Worm (Caenorhabditis elegans): Measurements from ENCODE around the gene T23F2.4.

DNA sequence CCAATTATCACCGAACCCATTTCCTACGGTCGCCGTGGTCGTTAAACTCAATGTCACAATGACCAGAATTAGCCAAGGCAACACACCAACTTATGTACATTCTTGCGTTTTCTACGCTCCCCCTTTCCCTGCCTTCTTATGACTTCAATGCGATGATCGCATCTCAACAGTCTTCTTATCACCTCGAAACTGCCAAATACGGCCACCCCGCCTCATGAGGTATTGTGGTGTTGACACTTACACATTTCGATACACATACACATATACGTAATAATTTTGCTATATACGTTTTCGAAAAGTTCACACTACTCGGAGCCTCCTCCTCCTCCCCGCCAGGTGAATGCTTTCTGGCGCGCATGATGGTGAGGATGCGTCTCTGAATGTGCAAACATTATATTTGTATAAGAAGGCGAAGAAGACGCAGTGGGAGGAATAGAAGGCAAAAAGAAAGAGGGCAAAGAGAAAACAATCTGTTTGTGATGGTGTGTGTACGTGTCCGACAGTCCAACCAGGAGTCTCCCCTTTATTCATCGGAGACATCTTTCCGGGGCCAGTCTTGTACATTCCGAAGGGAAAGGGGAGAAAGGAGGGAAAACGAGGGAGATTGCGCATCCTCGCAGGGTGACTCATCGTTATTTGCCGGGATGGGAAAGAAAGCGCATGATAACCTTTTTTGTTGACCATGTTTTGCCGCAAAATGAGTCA lies 34.9 kb downstream of the T23F2.4 start:
- no peak for TF ChIP-seq nhr-28 (tag; optimal IDR thresholded peaks at IDR 0.05)
- peak; percentile 8 for TF ChIP-seq skn-1 (tag; optimal IDR thresholded peaks at IDR 0.05)
- TF ChIP-seq snpc-4 (tag; optimal IDR thresholded peaks at IDR 0.05): no peak
- no peak for TF ChIP-seq lin-13 (GFP tag; optimal IDR thresholded peaks at IDR 0.05)
- TF ChIP-seq sup-37 (GFP tag; optimal IDR thresholded peaks at IDR 0.05): no peak
- peak; percentile 34 for TF ChIP-seq lin-14 (GFP tag; optimal IDR thresholded peaks at IDR 0.05)
- TF ChIP-seq fkh-10 (GFP tag; optimal IDR thresholded peaks at IDR 0.05): no peak

Measured in whole organism, L1 larva.